Worm (Caenorhabditis elegans) whole organism, young adult: ENCODE data around the gene snf-5.

Source experiments
- B0035.1 ChIP-seq: sonication (generic microtip); optimal IDR thresholded peaks from 2 replicates; lab custom pipeline; 2016; ENCODE audit warnings: missing genetic modification characterization, mild to moderate bottlenecking, missing compliant biosample characterization, missing genotype, missing genetic modification reagents
- B0336.3 ChIP-seq: fragments of 200-800 bp; sonication (Bioruptor generic); IDR thresholded peaks from 2 replicates; pipeline ENCODE4 v1.3.6; 2022; ENCODE audit warnings: missing genetic modification characterization, missing compliant biosample characterization
- C17E4.6 ChIP-seq: fragments of 200-800 bp; sonication (Bioruptor generic); IDR thresholded peaks from 2 replicates; pipeline ENCODE4 v1.3.6; 2022; ENCODE audit warnings: missing genetic modification reagents, missing genetic modification characterization, missing compliant biosample characterization
- D2030.7 ChIP-seq: fragments of 200-800 bp; sonication (Bioruptor generic); IDR thresholded peaks from 2 replicates; pipeline ENCODE4 v1.3.6; 2022; ENCODE audit warnings: missing genetic modification reagents, missing genetic modification characterization, missing compliant biosample characterization
- F37B4.10 ChIP-seq: fragments of 200-800 bp; sonication (Bioruptor generic); IDR thresholded peaks from 2 replicates; pipeline ENCODE4 v1.3.6; 2022; ENCODE audit warnings: missing genetic modification characterization, missing compliant biosample characterization
- F39B2.1 ChIP-seq: fragments of 200-800 bp; sonication (Bioruptor generic); IDR thresholded peaks from 2 replicates; pipeline ENCODE4 v1.3.6; 2022; ENCODE audit warnings: missing genetic modification reagents, missing genetic modification characterization, missing compliant biosample characterization
- F57C9.4 ChIP-seq: sonication (generic microtip); optimal IDR thresholded peaks from 2 replicates; lab custom pipeline; 2017; ENCODE audit warnings: mild to moderate bottlenecking, missing genetic modification characterization, missing compliant biosample characterization
- T07F8.4 ChIP-seq: sonication (generic microtip); optimal IDR thresholded peaks from 2 replicates; lab custom pipeline; 2016; ENCODE audit warnings: mild to moderate bottlenecking, missing genetic modification characterization, moderate library complexity, missing compliant biosample characterization
- T26A5.8 ChIP-seq: sonication (generic microtip); optimal IDR thresholded peaks from 2 replicates; lab custom pipeline; 2016; ENCODE audit warnings: missing genetic modification characterization, missing compliant biosample characterization
- Y53F4B.3 ChIP-seq: fragments of 200-800 bp; sonication (Bioruptor generic); IDR thresholded peaks from 2 replicates; pipeline ENCODE4 v1.3.6; 2022; ENCODE audit warnings: missing genetic modification reagents, missing genetic modification characterization, missing compliant biosample characterization
- Y79H2A.3 ChIP-seq: fragments of 200-800 bp; sonication (Bioruptor generic); conservative IDR thresholded peaks from 2 replicates; pipeline ENCODE4 v1.3.6; 2022; ENCODE audit warnings: missing genetic modification reagents, missing genetic modification characterization, missing compliant biosample characterization
- Y95B8A.8 ChIP-seq: fragments of 200-800 bp; sonication (Bioruptor generic); IDR thresholded peaks from 2 replicates; pipeline ENCODE4 v1.3.6; 2022; ENCODE audit warnings: missing genetic modification reagents, missing genetic modification characterization, missing compliant biosample characterization
- ZK185.1 ChIP-seq: sonication (generic microtip); optimal IDR thresholded peaks from 2 replicates; lab custom pipeline; 2016; ENCODE audit warnings: mild to moderate bottlenecking, missing genetic modification characterization, missing compliant biosample characterization; ENCODE audit not compliant: poor library complexity, severe bottlenecking
- aptf-3 ChIP-seq: fragments of 200-800 bp; sonication (Bioruptor generic); IDR thresholded peaks from 2 replicates; pipeline ENCODE4 v1.3.6; 2022; ENCODE audit warnings: missing genetic modification characterization, missing compliant biosample characterization
- ccch-3 ChIP-seq: fragments of 200-800 bp; sonication (Bioruptor generic); optimal IDR thresholded peaks from 2 replicates; lab custom pipeline; 2018; ENCODE audit warnings: mild to moderate bottlenecking, missing genetic modification characterization, missing compliant biosample characterization
- cebp-1 ChIP-seq, 2 experiments: fragments of 200-800 bp in 1 of 2; sonication (Bioruptor generic) in 1 of 2; sonication (generic microtip) in 1 of 2; IDR thresholded peaks in 1 of 2; optimal IDR thresholded peaks in 1 of 2; 2 replicates each; pipeline versions ENCODE4 v1.3.6 to Lab custom; 2017 to 2022; ENCODE audit warnings: missing compliant biosample characterization in 2 of 2, missing genetic modification characterization in 2 of 2, mild to moderate bottlenecking in 1 of 2, missing genetic modification reagents in 1 of 2, moderate library complexity in 1 of 2
- ceh-100 ChIP-seq: fragments of 200-800 bp; sonication (Bioruptor generic); IDR thresholded peaks from 2 replicates; pipeline ENCODE4 v1.3.6; 2022; ENCODE audit warnings: missing genetic modification reagents, missing genetic modification characterization, missing compliant biosample characterization
- dox-1 ChIP-seq: fragments of 200-800 bp; sonication (Bioruptor generic); IDR thresholded peaks from 2 replicates; pipeline ENCODE4 v1.3.6; 2022; ENCODE audit warnings: missing genetic modification reagents, missing genetic modification characterization, missing compliant biosample characterization
- efl-1 ChIP-seq: fragments of 150-350 bp; optimal IDR thresholded peaks from 2 replicates; lab custom pipeline; 2014; ENCODE audit warnings: missing biosample characterization, missing genetic modification reagents, missing genetic modification characterization
- egrh-3 ChIP-seq: fragments of 200-800 bp; sonication (Bioruptor generic); IDR thresholded peaks from 2 replicates; pipeline ENCODE4 v1.3.6; 2022; ENCODE audit warnings: missing genetic modification reagents, missing genetic modification characterization, missing compliant biosample characterization
- ets-4 ChIP-seq: fragments of 200-800 bp; sonication (Bioruptor generic); optimal IDR thresholded peaks from 2 replicates; lab custom pipeline; 2018; ENCODE audit warnings: mild to moderate bottlenecking, missing genetic modification characterization, missing compliant biosample characterization
- hlh-26 ChIP-seq: fragments of 200-800 bp; sonication (Bioruptor generic); conservative IDR thresholded peaks from 2 replicates; pipeline ENCODE4 v1.3.6; 2022; ENCODE audit warnings: missing genetic modification reagents, missing genetic modification characterization, missing compliant biosample characterization
- hrde-1 ChIP-seq: sonication (generic microtip); optimal IDR thresholded peaks from 2 replicates; lab custom pipeline; 2016; ENCODE audit warnings: missing genetic modification characterization, mild to moderate bottlenecking, missing compliant biosample characterization, moderate library complexity, missing genotype, missing genetic modification reagents, borderline replicate concordance
- let-607 ChIP-seq, 2 experiments: fragments of 200-800 bp in 1 of 2; sonication (Bioruptor generic) in 1 of 2; sonication (generic microtip) in 1 of 2; optimal IDR thresholded peaks; 2 replicates each; lab custom pipeline; 2016 to 2018; ENCODE audit warnings: mild to moderate bottlenecking in 2 of 2, missing compliant biosample characterization in 2 of 2, missing genetic modification characterization in 2 of 2, moderate library complexity in 2 of 2, missing genotype in 1 of 2
- lsl-1 ChIP-seq: fragments of 200-800 bp; sonication (Bioruptor generic); optimal IDR thresholded peaks from 2 replicates; lab custom pipeline; 2018; ENCODE audit warnings: mild to moderate bottlenecking, missing genetic modification characterization, moderate library complexity, missing compliant biosample characterization
- lsy-27 ChIP-seq: sonication (generic microtip); optimal IDR thresholded peaks from 2 replicates; lab custom pipeline; 2017; ENCODE audit warnings: missing genetic modification characterization, mild to moderate bottlenecking, missing compliant biosample characterization, antibody characterized with exemption, missing genotype, borderline replicate concordance; ENCODE audit not compliant: insufficient read depth
- madf-6 ChIP-seq: fragments of 200-800 bp; sonication (Bioruptor generic); IDR thresholded peaks from 2 replicates; pipeline ENCODE4 v1.3.6; 2022; ENCODE audit warnings: missing genetic modification reagents, missing genetic modification characterization, missing compliant biosample characterization
- mel-28 ChIP-seq: sonication (generic microtip); optimal IDR thresholded peaks from 2 replicates; lab custom pipeline; 2016; ENCODE audit warnings: borderline replicate concordance, mild to moderate bottlenecking, missing genetic modification characterization, missing compliant biosample characterization
- nfya-2 ChIP-seq: fragments of 200-800 bp; sonication (Bioruptor generic); IDR thresholded peaks from 2 replicates; pipeline ENCODE4 v1.3.6; 2022; ENCODE audit warnings: missing genetic modification reagents, missing genetic modification characterization, missing compliant biosample characterization
- nhr-27 ChIP-seq: fragments of 200-800 bp; sonication (Bioruptor generic); optimal IDR thresholded peaks from 2 replicates; lab custom pipeline; 2018; ENCODE audit warnings: mild to moderate bottlenecking, missing genetic modification characterization, moderate library complexity, missing compliant biosample characterization
- nhr-80 ChIP-seq: sonication (generic microtip); optimal IDR thresholded peaks from 2 replicates; lab custom pipeline; 2016; ENCODE audit warnings: missing genetic modification characterization, missing compliant biosample characterization
- pbrm-1 ChIP-seq: fragments of 200-800 bp; sonication (Bioruptor generic); IDR thresholded peaks from 2 replicates; pipeline ENCODE4 v1.3.6; 2022; ENCODE audit warnings: missing genetic modification reagents, missing genetic modification characterization, missing compliant biosample characterization
- rec-8 ChIP-seq, 2 experiments: sonication (generic microtip); optimal IDR thresholded peaks; 2 replicates each; lab custom pipeline; 2016; ENCODE audit warnings: mild to moderate bottlenecking in 2 of 2, missing genetic modification characterization in 2 of 2, missing genetic modification reagents in 2 of 2, missing genotype in 2 of 2, missing biosample characterization in 1 of 2, missing compliant biosample characterization in 1 of 2, moderate library complexity in 1 of 2
- sptf-2 ChIP-seq: fragments of 200-800 bp; sonication (Bioruptor generic); optimal IDR thresholded peaks from 2 replicates; lab custom pipeline; 2018; ENCODE audit warnings: mild to moderate bottlenecking, missing genetic modification characterization, missing compliant biosample characterization
- tbp1 ChIP-seq: fragments of 200-800 bp; sonication (Bioruptor generic); optimal IDR thresholded peaks from 2 replicates; lab custom pipeline; 2018; ENCODE audit warnings: mild to moderate bottlenecking, missing genetic modification characterization, missing compliant biosample characterization
- tbx-9 ChIP-seq: sonication (generic microtip); optimal IDR thresholded peaks from 2 replicates; lab custom pipeline; 2016; ENCODE audit warnings: borderline replicate concordance, missing genetic modification characterization, inconsistent platforms, missing compliant biosample characterization
- tlf-1 ChIP-seq: fragments of 200-800 bp; sonication (Bioruptor generic); optimal IDR thresholded peaks from 2 replicates; lab custom pipeline; 2018; ENCODE audit warnings: mild to moderate bottlenecking, missing genetic modification characterization, missing compliant biosample characterization
- unc-62 ChIP-seq: fragments of 150-350 bp; optimal IDR thresholded peaks from 2 replicates; lab custom pipeline; 2014; ENCODE audit warnings: missing biosample characterization, missing genetic modification reagents, missing genetic modification characterization
- xnd-1 ChIP-seq: sonication (generic microtip); optimal IDR thresholded peaks from 2 replicates; lab custom pipeline; 2016; ENCODE audit warnings: missing genotype, missing genetic modification reagents, missing genetic modification characterization, missing compliant biosample characterization
- zfh-2 ChIP-seq: fragments of 200-800 bp; sonication (Bioruptor generic); conservative IDR thresholded peaks from 2 replicates; pipeline ENCODE4 v1.3.6; 2022; ENCODE audit warnings: missing genetic modification reagents, missing genetic modification characterization, missing compliant biosample characterization
- zim-3 ChIP-seq: sonication (generic microtip); optimal IDR thresholded peaks from 2 replicates; lab custom pipeline; 2017; ENCODE audit warnings: mild to moderate bottlenecking, missing genetic modification characterization, moderate library complexity, missing compliant biosample characterization
- ztf-25 ChIP-seq: fragments of 200-800 bp; sonication (Bioruptor generic); IDR thresholded peaks from 2 replicates; pipeline ENCODE4 v1.3.6; 2022; ENCODE audit warnings: missing genetic modification reagents, missing genetic modification characterization, missing compliant biosample characterization
- ztf-6 ChIP-seq: fragments of 200-800 bp; sonication (Bioruptor generic); IDR thresholded peaks from 2 replicates; pipeline ENCODE4 v1.3.6; 2022; ENCODE audit warnings: missing genetic modification reagents, missing genetic modification characterization, missing compliant biosample characterization

snf-5 gene

ce11 chrII:12880406-12880805, 14.8 kb upstream of the snf-5 start, which contains the start of gene F35C5.1 (continued):
- TF ChIP-seq lsl-1 (peak; percentile 94), cebp-1 (GFP tag; IDR thresholded peaks at IDR 0.05; lab: Robert Waterston, UW) (no peak), cebp-1 (tag; optimal IDR thresholded peaks at IDR 0.05; lab: Kevin White, UChicago) (no peak), Y95B8A.8 (GFP tag; lab: Robert Waterston, UW) (0 out of 2 replicates have a peak, but pooled peaks have one; percentile 46), efl-1 (GFP tag; lab: Kevin White, UChicago) (peak; percentile 87)
- TF ChIP-seq, all 124 proteins: peak for 25

ce11 chrII:12879758-12880157, 14.2 kb upstream of the snf-5 start:
- no peak for TF ChIP-seq D2030.7 (GFP tag; lab: Robert Waterston, UW)
- peak; percentile 24; the same call in 1 of the 2 replicates for TF ChIP-seq egrh-3 (GFP tag; lab: Robert Waterston, UW)
- TF ChIP-seq nhr-80 (tag; lab: Kevin White, UChicago): peak; percentile 49
- TF ChIP-seq nhr-27 (tag; lab: Kevin White, UChicago): no peak
- TF ChIP-seq zfh-2 (GFP tag; lab: Robert Waterston, UW): no peak
- TF ChIP-seq F39B2.1: no peak
- no peak for TF ChIP-seq ZK185.1
- TF ChIP-seq F37B4.10 (GFP tag; lab: Robert Waterston, UW): no peak
- peak; percentile 36 for TF ChIP-seq tbp1 (GFP tag; lab: Kevin White, UChicago)
- TF ChIP-seq dox-1 (GFP tag; lab: Robert Waterston, UW): no peak
- TF ChIP-seq unc-62: no peak
- TF ChIP-seq B0035.1 (tag; lab: Kevin White, UChicago): no peak
- TF ChIP-seq lsy-27 (tag; lab: Kevin White, UChicago): no peak
- TF ChIP-seq, all 124 proteins: peak for 3

ce11 chrII:12878697-12879096, 13.1 kb upstream of the snf-5 start:
- TF ChIP-seq ccch-3 (no peak), aptf-3 (GFP tag; lab: Robert Waterston, UW) (no peak), B0336.3 (GFP tag; lab: Robert Waterston, UW) (peak; percentile 77; the same call in 1 of the 2 replicates), T26A5.8 (no peak), C17E4.6 (GFP tag; lab: Robert Waterston, UW) (no peak), ztf-25 (no peak), xnd-1 (no peak), hrde-1 (tag; lab: Kevin White, UChicago) (no peak), ets-4 (GFP tag; lab: Kevin White, UChicago) (peak; percentile 50), tbp1 (GFP tag; lab: Kevin White, UChicago) (peak; percentile 62), sptf-2 (GFP tag; lab: Kevin White, UChicago) (no peak), ceh-100 (GFP tag; lab: Robert Waterston, UW) (no peak), F57C9.4 (tag; lab: Kevin White, UChicago) (no peak), mel-28 (tag; lab: Kevin White, UChicago) (no peak), ztf-6 (GFP tag; lab: Robert Waterston, UW) (no peak), tlf-1 (GFP tag; lab: Kevin White, UChicago) (peak; percentile 40), zim-3 (tag; lab: Kevin White, UChicago) (no peak), Y53F4B.3 (GFP tag; lab: Robert Waterston, UW) (no peak), madf-6 (0 out of 2 replicates have a peak, but pooled peaks have one; percentile 19), ZK185.1 (no peak), F37B4.10 (GFP tag; lab: Robert Waterston, UW) (no peak), hlh-26 (GFP tag; lab: Robert Waterston, UW) (no peak), lsl-1 (no peak), rec-8 (tag; optimal IDR thresholded peaks at IDR 0.05; lab: Kevin White, UChicago) (no peak), T07F8.4 (tag; lab: Kevin White, UChicago) (no peak), nhr-27 (tag; lab: Kevin White, UChicago) (no peak), pbrm-1 (GFP tag; lab: Robert Waterston, UW) (no peak), unc-62 (no peak), let-607 (tag; optimal IDR thresholded peaks at IDR 0.05; lab: Kevin White, UChicago) (peak in 1 of 2 experiments; percentile 53), tbx-9 (no peak), nfya-2 (GFP tag; lab: Robert Waterston, UW) (no peak), Y79H2A.3 (no peak)
